Fruit fly (Drosophila melanogaster): ENCODE results near the gene CG42813.

Gene CG42813

DNA sequence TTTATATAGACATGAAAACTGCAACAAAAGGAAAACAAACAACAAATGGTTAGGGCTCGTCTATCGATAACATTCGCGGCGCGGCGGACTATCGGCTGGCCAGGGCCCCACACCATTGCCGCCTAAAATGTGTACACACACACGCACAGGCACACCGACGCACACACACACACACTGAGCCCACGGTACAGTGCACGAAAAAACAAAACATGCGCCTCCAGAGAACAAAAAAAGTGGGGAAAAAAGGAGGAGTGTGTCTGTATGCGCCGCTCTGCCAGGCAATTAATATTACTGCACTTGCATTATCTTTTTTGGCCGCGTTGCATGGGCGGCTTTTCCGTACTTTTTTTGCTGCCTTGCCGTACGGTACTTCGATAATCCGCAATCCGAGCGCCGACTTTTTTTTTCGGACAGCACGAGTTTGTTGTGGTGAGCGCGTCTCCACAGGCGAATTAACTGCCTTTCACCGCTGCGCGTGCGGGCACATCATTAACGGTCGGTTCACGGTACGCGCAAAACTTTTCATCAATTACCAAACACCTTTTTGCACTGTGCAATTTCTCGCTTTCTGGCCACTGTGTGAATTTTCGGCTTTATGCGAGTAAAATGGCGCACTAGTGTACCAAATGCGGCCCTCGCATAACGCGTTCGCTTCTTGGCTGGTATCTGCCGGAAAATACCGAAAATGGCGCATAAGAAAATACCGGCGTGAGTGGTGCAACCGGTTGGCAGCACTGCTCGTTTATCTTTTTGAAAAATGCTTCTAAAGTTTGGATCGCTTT is 35.3 kb upstream of the CG42813 start, which contains the start of gene woc (continued):
- TF ChIP-seq Doc3 (GFP tag; IDR thresholded peaks at IDR 0.05; ENCODE audit: partially characterized antibody) (peak; percentile 72), Ravus (GFP tag; IDR thresholded peaks at IDR 0.05) (peak; percentile 4; the same call in 1 of the 2 replicates), slbo (GFP tag; IDR thresholded peaks at IDR 0.05) (peak; percentile 78), Atf-2 (GFP tag; optimal IDR thresholded peaks at IDR 0.05) (peak; percentile 34), Stat92E (GFP tag; optimal IDR thresholded peaks at IDR 0.05) (peak in 1 of 3 experiments; percentile 22), ftz-f1 (GFP tag; optimal IDR thresholded peaks at IDR 0.05) (no peak), sim (GFP tag; IDR thresholded peaks at IDR 0.05) (no peak), CG11560 (tag; IDR thresholded peaks at IDR 0.05) (no peak), CG8359 (GFP tag; optimal IDR thresholded peaks at IDR 0.05; ENCODE audit: borderline replicate concordance) (no peak), CG8924 (tag; optimal IDR thresholded peaks at IDR 0.05) (peak; percentile 51), Deaf1 (tag; optimal IDR thresholded peaks at IDR 0.05) (no peak), CG3281 (GFP tag; optimal IDR thresholded peaks at IDR 0.05) (peak; percentile 46), CG15073 (GFP tag; optimal IDR thresholded peaks at IDR 0.05) (no peak), CG12155 (GFP tag; optimal IDR thresholded peaks at IDR 0.05) (no peak), wor (GFP tag; IDR thresholded peaks at IDR 0.05) (no peak), bigmax (GFP tag; optimal IDR thresholded peaks at IDR 0.05) (peak; percentile 40), CG10274 (GFP tag; optimal IDR thresholded peaks at IDR 0.05) (no peak), bbx (GFP tag; IDR thresholded peaks at IDR 0.05; ENCODE audit: partially characterized antibody) (peak; percentile 89), seq (GFP tag; IDR thresholded peaks at IDR 0.05) (peak; percentile 54; the same call in 1 of the 2 replicates), run (tag; optimal IDR thresholded peaks at IDR 0.05) (no peak), CG10267 (tag; optimal IDR thresholded peaks at IDR 0.05) (peak; percentile 23), dysf (GFP tag; IDR thresholded peaks at IDR 0.05) (peak; percentile 51), CG18011 (GFP tag; optimal IDR thresholded peaks at IDR 0.05) (peak; percentile 37), row (GFP tag; IDR thresholded peaks at IDR 0.05) (peak; percentile 72), D (optimal IDR thresholded peaks at IDR 0.05) (peak; percentile 91), D (GFP tag; optimal IDR thresholded peaks at IDR 0.05) (no peak), CG3065 (GFP tag; optimal IDR thresholded peaks at IDR 0.05) (no peak), CG34422 (GFP tag; IDR thresholded peaks at IDR 0.05) (peak; percentile 96), CG10209 (GFP tag; optimal IDR thresholded peaks at IDR 0.05) (peak; percentile 35), CG10462 (GFP tag; optimal IDR thresholded peaks at IDR 0.05) (peak; percentile 6), lov (optimal IDR thresholded peaks at IDR 0.05) (no peak), lov (GFP tag; IDR thresholded peaks at IDR 0.05) (no peak), CG10366 (GFP tag; IDR thresholded peaks at IDR 0.05) (peak; percentile 20; the same call in 1 of the 2 replicates), CG18476 (GFP tag; optimal IDR thresholded peaks at IDR 0.05) (no peak), zfh2 (GFP tag; optimal IDR thresholded peaks at IDR 0.05) (peak; percentile 71), en (GFP tag; optimal IDR thresholded peaks at IDR 0.05) (no peak), al (GFP tag; IDR thresholded peaks at IDR 0.05) (no peak), crol (GFP tag; IDR thresholded peaks at IDR 0.05) (no peak), gce (GFP tag; IDR thresholded peaks at IDR 0.05) (no peak), Nf-YC (tag; optimal IDR thresholded peaks at IDR 0.05) (no peak), pita (GFP tag; optimal IDR thresholded peaks at IDR 0.05) (no peak), nerfin-2 (GFP tag; IDR thresholded peaks at IDR 0.05; ENCODE audit: partially characterized antibody) (peak; percentile 83), gsb-n (tag; optimal IDR thresholded peaks at IDR 0.05) (no peak), CG43689 (GFP tag; IDR thresholded peaks at IDR 0.05) (no peak), dmrt99B (tag; optimal IDR thresholded peaks at IDR 0.05) (no peak), Camta (GFP tag; optimal IDR thresholded peaks at IDR 0.05) (peak; percentile 36), gfzf (GFP tag; optimal IDR thresholded peaks at IDR 0.05) (peak; percentile 96), hbn (GFP tag; IDR thresholded peaks at IDR 0.05; ENCODE audit: partially characterized antibody) (peak; percentile 71), CG4707 (GFP tag; optimal IDR thresholded peaks at IDR 0.05) (no peak), Optix (GFP tag; IDR thresholded peaks at IDR 0.05) (peak; percentile 28; the same call in 1 of the 3 replicates)
